Worm (Caenorhabditis elegans) whole organism, mixed stage, embryonic: ENCODE measurements around the gene T13C5.10.

Source experiments
- bed-3 ChIP-seq: fragments of 200-800 bp; sonication (Bioruptor generic); optimal IDR thresholded peaks from 3 replicates; lab custom pipeline; 2018; ENCODE audit warnings: mild to moderate bottlenecking, missing genetic modification characterization, moderate library complexity, missing compliant biosample characterization
- flh-1 ChIP-seq: fragments of 200-800 bp; sonication (Bioruptor generic); optimal IDR thresholded peaks from 2 replicates; lab custom pipeline; 2018; ENCODE audit warnings: mild to moderate bottlenecking, missing genetic modification characterization, moderate library complexity, missing compliant biosample characterization
- nhr-12 ChIP-seq: fragments of 150-350 bp; optimal IDR thresholded peaks from 2 replicates; lab custom pipeline; 2014; ENCODE audit warnings: missing biosample characterization, missing genetic modification characterization
- nhr-237 ChIP-seq: fragments of 150-350 bp; optimal IDR thresholded peaks from 2 replicates; lab custom pipeline; 2014; ENCODE audit warnings: missing biosample characterization, missing genetic modification characterization
- nhr-28 ChIP-seq: fragments of 150-350 bp; optimal IDR thresholded peaks from 2 replicates; lab custom pipeline; 2014; ENCODE audit warnings: missing biosample characterization, missing genetic modification characterization
- snpc-4 ChIP-seq: fragments of 150-350 bp; optimal IDR thresholded peaks from 2 replicates; lab custom pipeline; 2014; ENCODE audit warnings: missing biosample characterization, missing genetic modification characterization
- unc-62 ChIP-seq: fragments of 150-350 bp; optimal IDR thresholded peaks from 2 replicates; lab custom pipeline; 2014; ENCODE audit warnings: missing biosample characterization, missing genetic modification reagents, missing genetic modification characterization
- zip-8 ChIP-seq: fragments of 150-350 bp; optimal IDR thresholded peaks from 2 replicates; lab custom pipeline; 2014; ENCODE audit warnings: missing biosample characterization, missing genetic modification characterization

ce11 chrX:6167376-6167775 is 20.6 kb upstream of the T13C5.10 start:
- no peak for TF ChIP-seq snpc-4
- no peak for TF ChIP-seq bed-3 (GFP tag; lab: Kevin White, UChicago)
- TF ChIP-seq zip-8 (tag; lab: Kevin White, UChicago), result no peak
- no peak for TF ChIP-seq flh-1 (GFP tag; lab: Kevin White, UChicago)
- TF ChIP-seq nhr-28, result no peak
- TF ChIP-seq nhr-237 (tag; lab: Kevin White, UChicago), result no peak
- no peak for TF ChIP-seq nhr-12 (tag; lab: Kevin White, UChicago)
- no peak for TF ChIP-seq unc-62 (GFP tag; lab: Kevin White, UChicago)
